Fruit fly (Drosophila melanogaster) whole organism, embryonic: ENCODE measurements around the gene CG1074.
A peak's percentile ranks its signal among the peaks of the same experiment; 100 is the strongest.

Source experiments
- Antp ChIP-seq: fragments of 200-800 bp; sonication (Bioruptor generic); optimal IDR thresholded peaks from 3 replicates; lab custom pipeline; 2016; ENCODE audit warnings: missing biosample characterization, missing genetic modification characterization
- Atf3 ChIP-seq: fragments of 200-800 bp; sonication (Bioruptor generic); optimal IDR thresholded peaks from 3 replicates; lab custom pipeline; 2016; ENCODE audit warnings: missing biosample characterization, missing genetic modification characterization
- CG10274 ChIP-seq: fragments of 200-800 bp; sonication (Bioruptor generic); optimal IDR thresholded peaks from 3 replicates; lab custom pipeline; 2017; ENCODE audit warnings: missing biosample characterization, mild to moderate bottlenecking, missing genetic modification characterization
- CG10321 ChIP-seq: fragments of 200-800 bp; sonication (Bioruptor generic); IDR thresholded peaks from 2 replicates; pipeline ENCODE4 v1.3.6; 2022; ENCODE audit warnings: missing biosample characterization, missing genetic modification characterization
- CG12391 ChIP-seq: fragments of 200-800 bp; sonication (Bioruptor generic); optimal IDR thresholded peaks from 3 replicates; lab custom pipeline; 2018; ENCODE audit warnings: missing biosample characterization, mild to moderate bottlenecking, missing genetic modification characterization, moderate library complexity
- CG13123 ChIP-seq: fragments of 200-800 bp; sonication (Bioruptor generic); optimal IDR thresholded peaks from 2 replicates; lab custom pipeline; 2016; ENCODE audit warnings: missing biosample characterization, missing genetic modification characterization
- CG13287 ChIP-seq: fragments of 200-800 bp; sonication (Bioruptor generic); IDR thresholded peaks from 2 replicates; pipeline ENCODE4 v1.3.6; 2022; ENCODE audit warnings: missing biosample characterization, missing genetic modification characterization; ENCODE audit not compliant: partially characterized antibody
- CG13894 ChIP-seq: fragments of 200-800 bp; sonication (Bioruptor generic); optimal IDR thresholded peaks from 3 replicates; lab custom pipeline; 2018; ENCODE audit warnings: missing biosample characterization, mild to moderate bottlenecking, missing genetic modification characterization, moderate library complexity
- CG14710 ChIP-seq: fragments of 200-800 bp; sonication (Bioruptor generic); optimal IDR thresholded peaks from 3 replicates; lab custom pipeline; 2019; ENCODE audit warnings: missing biosample characterization, mild to moderate bottlenecking, missing genetic modification characterization, moderate library complexity
- CG1529 ChIP-seq: fragments of 200-800 bp; sonication (Bioruptor generic); optimal IDR thresholded peaks from 3 replicates; lab custom pipeline; 2018; ENCODE audit warnings: missing biosample characterization, missing genetic modification characterization
- CG1602 ChIP-seq: fragments of 200-800 bp; sonication (Bioruptor generic); optimal IDR thresholded peaks from 3 replicates; lab custom pipeline; 2016; ENCODE audit warnings: missing biosample characterization, missing genetic modification characterization
- CG16815 ChIP-seq: fragments of 200-800 bp; sonication (Bioruptor generic); optimal IDR thresholded peaks from 3 replicates; lab custom pipeline; 2017; ENCODE audit warnings: missing biosample characterization, mild to moderate bottlenecking, missing genetic modification characterization
- CG17186 ChIP-seq: fragments of 200-800 bp; sonication (Bioruptor generic); optimal IDR thresholded peaks from 3 replicates; lab custom pipeline; 2017; ENCODE audit warnings: missing biosample characterization, missing genetic modification reagents, missing genetic modification characterization
- CG32767 ChIP-seq: fragments of 200-800 bp; sonication (Bioruptor generic); IDR thresholded peaks from 2 replicates; pipeline ENCODE4 v1.3.6; 2022; ENCODE audit warnings: missing biosample characterization, missing genetic modification characterization
- CG4730 ChIP-seq: fragments of 200-800 bp; sonication (Bioruptor generic); IDR thresholded peaks from 2 replicates; pipeline ENCODE4 v1.3.6; 2022; ENCODE audit warnings: missing biosample characterization, missing genetic modification characterization
- CG5180 ChIP-seq: fragments of 200-800 bp; sonication (Bioruptor generic); optimal IDR thresholded peaks from 3 replicates; lab custom pipeline; 2017; ENCODE audit warnings: missing biosample characterization, missing genetic modification characterization, mild to moderate bottlenecking, moderate library complexity, missing genetic modification reagents
- CG6683 ChIP-seq: fragments of 200-800 bp; sonication (Bioruptor generic); optimal IDR thresholded peaks from 2 replicates; lab custom pipeline; 2017; ENCODE audit warnings: missing biosample characterization, mild to moderate bottlenecking, missing genetic modification characterization, missing genetic modification reagents
- CG8290 ChIP-seq, 3 experiments: fragments of 200-800 bp; sonication (Bioruptor generic); optimal IDR thresholded peaks; 2 replicates each; lab custom pipeline; 2016 to 2019; ENCODE audit warnings: missing biosample characterization in 3 of 3, missing genetic modification characterization in 3 of 3, mild to moderate bottlenecking in 2 of 3, moderate library complexity in 1 of 3
- Camta ChIP-seq: fragments of 200-800 bp; sonication (Bioruptor generic); optimal IDR thresholded peaks from 2 replicates; lab custom pipeline; 2016; ENCODE audit warnings: missing biosample characterization, missing genetic modification characterization
- Chrac-16 ChIP-seq: fragments of 200-800 bp; sonication (Bioruptor generic); optimal IDR thresholded peaks from 3 replicates; lab custom pipeline; 2016; ENCODE audit warnings: missing biosample characterization, missing genetic modification characterization
- CoRest ChIP-seq: fragments of 200-800 bp; sonication (Bioruptor generic); optimal IDR thresholded peaks from 3 replicates; lab custom pipeline; 2018; ENCODE audit warnings: missing biosample characterization, mild to moderate bottlenecking, missing genetic modification characterization, moderate library complexity
- Dll ChIP-seq: fragments of 200-800 bp; sonication (Bioruptor generic); IDR thresholded peaks from 4 replicates; pipeline ENCODE4 v1.3.6; 2022; ENCODE audit warnings: missing biosample characterization, missing genetic modification characterization; ENCODE audit not compliant: partially characterized antibody
- Dref ChIP-seq: fragments of 200-800 bp; sonication (Bioruptor generic); IDR thresholded peaks from 2 replicates; pipeline ENCODE4 v1.3.6; 2022; ENCODE audit warnings: missing biosample characterization, missing genetic modification characterization
- Elba2 ChIP-seq: fragments of 200-800 bp; sonication (Bioruptor generic); optimal IDR thresholded peaks from 3 replicates; lab custom pipeline; 2016; ENCODE audit warnings: missing biosample characterization, missing genetic modification characterization
- GATAe ChIP-seq: fragments of 200-800 bp; sonication (Bioruptor generic); conservative IDR thresholded peaks from 2 replicates; pipeline ENCODE4 v1.3.6; 2022; ENCODE audit warnings: missing biosample characterization, missing genetic modification characterization
- HLH4C ChIP-seq: fragments of 200-800 bp; sonication (Bioruptor generic); IDR thresholded peaks from 3 replicates; pipeline ENCODE4 v1.3.6; 2022; ENCODE audit warnings: missing biosample characterization, missing genetic modification characterization; ENCODE audit not compliant: partially characterized antibody
- Meics ChIP-seq: fragments of 200-800 bp; sonication (Bioruptor generic); optimal IDR thresholded peaks from 2 replicates; lab custom pipeline; 2017; ENCODE audit warnings: missing biosample characterization, mild to moderate bottlenecking, missing genetic modification characterization
- abd-A ChIP-seq: fragments of 200-800 bp; sonication (Bioruptor generic); optimal IDR thresholded peaks from 3 replicates; lab custom pipeline; 2019; ENCODE audit warnings: missing biosample characterization, mild to moderate bottlenecking, missing genetic modification characterization, moderate library complexity
- ap ChIP-seq: fragments of 200-800 bp; sonication (Bioruptor generic); IDR thresholded peaks from 2 replicates; pipeline ENCODE4 v1.3.6; 2022; ENCODE audit warnings: missing biosample characterization, missing genetic modification characterization
- ash1 ChIP-seq: fragments of 200-800 bp; sonication (Bioruptor generic); optimal IDR thresholded peaks from 2 replicates; lab custom pipeline; 2018; ENCODE audit warnings: missing biosample characterization, mild to moderate bottlenecking, missing genetic modification characterization
- cad ChIP-seq: fragments of >200 bp; optimal IDR thresholded peaks from 2 replicates; lab custom pipeline; 2017; ENCODE audit warnings: missing biosample characterization, missing genetic modification characterization
- cg ChIP-seq: fragments of 200-800 bp; sonication (Bioruptor generic); optimal IDR thresholded peaks from 3 replicates; lab custom pipeline; 2019; ENCODE audit warnings: missing biosample characterization, mild to moderate bottlenecking, missing genetic modification characterization, moderate library complexity
- cwo ChIP-seq: fragments of 200-800 bp; sonication (Bioruptor generic); optimal IDR thresholded peaks from 3 replicates; lab custom pipeline; 2017; ENCODE audit warnings: missing biosample characterization, missing genetic modification characterization, mild to moderate bottlenecking, moderate library complexity, missing genetic modification reagents
- dmrt99B ChIP-seq: fragments of 200-800 bp; sonication (Bioruptor generic); optimal IDR thresholded peaks from 2 replicates; lab custom pipeline; 2018; ENCODE audit warnings: missing biosample characterization, mild to moderate bottlenecking, missing genetic modification characterization, moderate library complexity
- gcm2 ChIP-seq: fragments of 200-800 bp; sonication (Bioruptor generic); optimal IDR thresholded peaks from 2 replicates; lab custom pipeline; 2016; ENCODE audit warnings: missing biosample characterization, missing genetic modification characterization
- ham ChIP-seq: fragments of 200-800 bp; sonication (Bioruptor generic); IDR thresholded peaks from 2 replicates; pipeline ENCODE4 v1.3.6; 2022; ENCODE audit warnings: missing biosample characterization, missing genetic modification characterization
- hkb ChIP-seq, 2 experiments: fragments of 200-800 bp in 1 of 2; fragments of >200 bp in 1 of 2; sonication (Bioruptor generic) in 1 of 2; IDR thresholded peaks in 1 of 2; optimal IDR thresholded peaks in 1 of 2; 2 replicates each; pipeline versions ENCODE4 v1.3.6 to Lab custom; 2017 to 2022; ENCODE audit warnings: missing biosample characterization in 1 of 2, missing genetic modification characterization in 1 of 2
- ind ChIP-seq: fragments of 200-800 bp; sonication (Bioruptor generic); optimal IDR thresholded peaks from 3 replicates; lab custom pipeline; 2016; ENCODE audit warnings: missing biosample characterization, missing genetic modification characterization
- insv ChIP-seq, 2 experiments: fragments of 200-800 bp; sonication (Bioruptor generic); optimal IDR thresholded peaks; 3 replicates each; lab custom pipeline; 2016 to 2018; ENCODE audit warnings: missing biosample characterization in 2 of 2, missing genetic modification characterization in 2 of 2
- lab ChIP-seq: fragments of 200-800 bp; sonication (Bioruptor generic); optimal IDR thresholded peaks from 3 replicates; lab custom pipeline; 2017; ENCODE audit warnings: missing biosample characterization, missing genetic modification characterization, mild to moderate bottlenecking, moderate library complexity, missing genetic modification reagents
- maf-S ChIP-seq: fragments of 200-800 bp; sonication (Bioruptor generic); optimal IDR thresholded peaks from 2 replicates; lab custom pipeline; 2016; ENCODE audit warnings: missing biosample characterization, missing genetic modification characterization
- oc ChIP-seq: fragments of 200-800 bp; sonication (Bioruptor generic); optimal IDR thresholded peaks from 2 replicates; lab custom pipeline; 2018; ENCODE audit warnings: missing biosample characterization, mild to moderate bottlenecking, missing genetic modification characterization, moderate library complexity
- rib ChIP-seq: fragments of 200-800 bp; sonication (Bioruptor generic); IDR thresholded peaks from 2 replicates; pipeline ENCODE4 v1.3.6; 2022; ENCODE audit warnings: missing biosample characterization, missing genetic modification characterization
- ro ChIP-seq: fragments of 200-800 bp; sonication (Bioruptor generic); IDR thresholded peaks from 2 replicates; pipeline ENCODE4 v1.3.6; 2022; ENCODE audit warnings: missing biosample characterization, missing genetic modification characterization
- row ChIP-seq: fragments of 200-800 bp; sonication (Bioruptor generic); IDR thresholded peaks from 3 replicates; pipeline ENCODE4 v1.3.6; 2022; ENCODE audit warnings: missing biosample characterization, missing genetic modification characterization
- sc ChIP-seq, 3 experiments: fragments of >200 bp in 2 of 3; fragments of 200-800 bp in 1 of 3; sonication (Bioruptor generic) in 1 of 3; optimal IDR thresholded peaks; 2 replicates in 2 of 3; 3 replicates in 1 of 3; lab custom pipeline; 2017; ENCODE audit warnings: mild to moderate bottlenecking in 1 of 3, missing biosample characterization in 1 of 3, missing genetic modification characterization in 1 of 3, missing genetic modification reagents in 1 of 3
- seq ChIP-seq: fragments of 200-800 bp; sonication (Bioruptor generic); IDR thresholded peaks from 2 replicates; pipeline ENCODE4 v1.3.6; 2022; ENCODE audit warnings: missing biosample characterization, missing genetic modification characterization
- vfl ChIP-seq: fragments of 200-800 bp; sonication (Bioruptor generic); optimal IDR thresholded peaks from 2 replicates; lab custom pipeline; 2016; ENCODE audit warnings: missing biosample characterization, missing genetic modification characterization

Gene CG1074

DNA sequence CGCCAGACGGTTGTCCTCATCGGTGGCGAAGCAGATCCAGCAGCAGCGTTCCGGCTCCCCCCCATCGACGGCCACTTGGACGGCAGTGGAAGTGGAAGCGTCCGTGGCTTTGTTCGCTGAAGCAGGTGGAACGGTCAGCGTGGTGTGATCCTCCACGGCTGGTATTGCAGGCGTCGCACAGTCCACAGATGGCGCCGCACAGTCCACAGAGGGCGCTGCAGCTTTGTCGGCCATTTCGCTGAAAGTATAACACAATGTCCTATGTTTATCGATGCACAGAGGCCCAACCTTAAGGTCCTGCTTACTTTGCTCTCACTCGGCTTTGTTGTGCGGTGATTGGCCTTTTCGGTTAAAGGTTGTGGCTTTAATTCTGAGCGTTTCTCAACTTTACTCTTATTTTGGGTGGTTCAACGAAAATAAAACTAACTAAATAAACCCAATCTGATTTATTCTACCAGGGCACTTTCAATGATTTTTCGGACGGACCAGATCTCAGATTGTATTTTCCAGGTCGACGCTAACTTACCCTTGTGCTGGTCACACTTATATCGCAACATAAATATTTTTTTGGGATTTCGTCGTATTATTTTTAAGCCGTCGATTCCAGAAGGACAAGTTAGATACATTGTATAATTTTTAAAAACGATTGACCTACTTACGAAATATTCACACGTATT is 36.2 kb upstream of the CG1074 start, which contains the start of gene CG9855 (continued):
- TF ChIP-seq oc (tag; lab: Kevin White, UChicago), result no peak
- no peak for TF ChIP-seq ap (GFP tag; lab: Robert Waterston, UW)
- TF ChIP-seq ro (GFP tag; lab: Robert Waterston, UW), result no peak
- peak; percentile 33 for TF ChIP-seq CG13894 (tag; lab: Kevin White, UChicago)
- no peak for TF ChIP-seq Meics (GFP tag; lab: Kevin White, UChicago)
- TF ChIP-seq CG10321 (GFP tag; lab: Robert Waterston, UW), result no peak
- TF ChIP-seq insv (GFP tag; optimal IDR thresholded peaks at IDR 0.05; lab: Kevin White, UChicago), result no peak
- no peak for TF ChIP-seq vfl (GFP tag; lab: Kevin White, UChicago)
- TF ChIP-seq Atf3 (GFP tag; lab: Kevin White, UChicago), result no peak
- peak; percentile 23 for TF ChIP-seq CoRest (tag; lab: Kevin White, UChicago)
- TF ChIP-seq CG6683 (GFP tag; lab: Kevin White, UChicago), result no peak
- no peak for TF ChIP-seq GATAe (GFP tag; lab: Robert Waterston, UW)
- TF ChIP-seq Antp (GFP tag; lab: Kevin White, UChicago), result no peak
- TF ChIP-seq Dll, result 0 out of 4 replicates have a peak, but pooled peaks have one; percentile 41
- TF ChIP-seq HLH4C, result no peak
- peak; percentile 41; the same call in 1 of the 2 replicates for TF ChIP-seq Dref (GFP tag; lab: Robert Waterston, UW)
- no peak for TF ChIP-seq ash1
- TF ChIP-seq CG8290 (GFP tag; optimal IDR thresholded peaks at IDR 0.05; lab: Kevin White, UChicago), result peak; percentile 24
- peak in 1 of 2 experiments; percentile 20 for TF ChIP-seq CG8290 (tag; optimal IDR thresholded peaks at IDR 0.05; lab: Kevin White, UChicago)
- no peak for TF ChIP-seq Camta (GFP tag; lab: Kevin White, UChicago)
- no peak for TF ChIP-seq CG1602 (GFP tag; lab: Kevin White, UChicago)
- TF ChIP-seq abd-A (tag; lab: Kevin White, UChicago), result no peak
- no peak for TF ChIP-seq lab (GFP tag; lab: Kevin White, UChicago)
- TF ChIP-seq ind, result no peak
- TF ChIP-seq gcm2 (GFP tag; lab: Kevin White, UChicago), result no peak
- TF ChIP-seq CG10274 (GFP tag; lab: Kevin White, UChicago), result no peak
- no peak for TF ChIP-seq ham (GFP tag; lab: Robert Waterston, UW)
- TF ChIP-seq cad (GFP tag; lab: Kevin White, UChicago), result no peak
- peak; percentile 49 for TF ChIP-seq row (GFP tag; lab: Robert Waterston, UW)
- no peak for TF ChIP-seq Chrac-16 (GFP tag; lab: Kevin White, UChicago)
- TF ChIP-seq CG13123 (GFP tag; lab: Kevin White, UChicago), result no peak
- TF ChIP-seq CG17186 (GFP tag; lab: Kevin White, UChicago), result peak; percentile 26
- no peak for TF ChIP-seq rib
- no peak for TF ChIP-seq sc (optimal IDR thresholded peaks at IDR 0.05; lab: Kevin White, UChicago)
- no peak for TF ChIP-seq sc (GFP tag; optimal IDR thresholded peaks at IDR 0.05; lab: Kevin White, UChicago)
- TF ChIP-seq seq (GFP tag; lab: Robert Waterston, UW), result no peak
- peak; percentile 48; the same call in 1 of the 2 replicates for TF ChIP-seq CG13287 (GFP tag; lab: Robert Waterston, UW)
- no peak for TF ChIP-seq cwo (GFP tag; lab: Kevin White, UChicago)
- TF ChIP-seq CG4730, result no peak
- TF ChIP-seq cg (GFP tag; lab: Kevin White, UChicago), result no peak
- no peak for TF ChIP-seq CG16815
- TF ChIP-seq hkb (optimal IDR thresholded peaks at IDR 0.05; lab: Kevin White, UChicago), result no peak
- TF ChIP-seq hkb (GFP tag; IDR thresholded peaks at IDR 0.05; lab: Robert Waterston, UW), result no peak
- TF ChIP-seq CG1529, result no peak
- no peak for TF ChIP-seq dmrt99B
- no peak for TF ChIP-seq CG5180 (GFP tag; lab: Kevin White, UChicago)
- TF ChIP-seq CG12391 (tag; lab: Kevin White, UChicago), result no peak
- TF ChIP-seq maf-S (GFP tag; lab: Kevin White, UChicago), result no peak
- peak; percentile 24 for TF ChIP-seq Elba2
- TF ChIP-seq CG32767 (GFP tag; lab: Robert Waterston, UW), result no peak
- TF ChIP-seq CG14710 (tag; lab: Kevin White, UChicago), result peak; percentile 43
